Worm (Caenorhabditis elegans): ENCODE measurements around the gene cln-3.3.

ce11 chrV:8660475-8660874, 22.4 kb upstream of the cln-3.3 start:
- TF ChIP-seq F13H6.1 (tag; optimal IDR thresholded peaks at IDR 0.05) (no peak), rnt-1 (tag; optimal IDR thresholded peaks at IDR 0.05) (peak; percentile 20), mec-3 (tag; optimal IDR thresholded peaks at IDR 0.05; ENCODE audit: borderline replicate concordance) (no peak), pqm-1 (tag; optimal IDR thresholded peaks at IDR 0.05) (no peak), hlh-15 (tag; optimal IDR thresholded peaks at IDR 0.05) (no peak), fkh-10 (GFP tag; optimal IDR thresholded peaks at IDR 0.05) (no peak), ama-1 (optimal IDR thresholded peaks at IDR 0.05) (no peak), ztf-16 (tag; optimal IDR thresholded peaks at IDR 0.05) (no peak), pha-2 (tag; optimal IDR thresholded peaks at IDR 0.05) (no peak), unc-55 (GFP tag; optimal IDR thresholded peaks at IDR 0.05) (no peak), ceh-2 (tag; optimal IDR thresholded peaks at IDR 0.05) (no peak), madf-2 (tag; optimal IDR thresholded peaks at IDR 0.05) (no peak)
